Worm (Caenorhabditis elegans): ENCODE results near the gene C48D1.5.

DNA sequence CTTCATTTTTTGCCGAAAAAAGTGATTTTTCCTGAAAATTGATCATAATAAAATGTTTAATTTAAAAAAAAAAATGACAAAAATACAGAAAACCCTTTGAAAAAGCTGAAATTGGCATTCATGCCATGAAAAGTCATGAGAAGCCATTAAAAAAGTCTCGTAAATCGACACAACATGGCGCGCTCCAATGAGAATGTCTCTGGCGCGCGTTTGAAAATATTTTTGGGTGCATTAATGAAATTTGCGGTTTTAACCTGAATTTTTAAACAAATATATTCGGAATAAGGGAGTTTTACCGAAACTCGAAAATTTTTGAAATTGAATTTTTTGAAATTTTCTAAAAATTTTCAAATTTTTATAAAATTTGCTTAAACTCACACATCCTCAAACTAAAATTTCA is 26.0 kb downstream of the C48D1.5 start:
- TF ChIP-seq Y22D7AL.16 (tag; optimal IDR thresholded peaks at IDR 0.05) = no peak
- TF ChIP-seq pat-9 (tag; optimal IDR thresholded peaks at IDR 0.05) = no peak
